Worm (Caenorhabditis elegans): Measurements from ENCODE around the gene unc-30.

- no peak for TF ChIP-seq nhr-90 (tag; optimal IDR thresholded peaks at IDR 0.05)
- no peak for TF ChIP-seq pha-4 (tag; optimal IDR thresholded peaks at IDR 0.05)
- TF ChIP-seq dpl-1 (GFP tag; optimal IDR thresholded peaks at IDR 0.05) = peak; percentile 91
Observed at ce11 chrIV:13093677-13094076, 25.1 kb upstream of the unc-30 start, which contains the start of the genes prcc-1 and C39E9.12.

Data from whole organism, young adult.